Fruit fly (Drosophila melanogaster) whole organism, embryonic: ENCODE results near the gene bumpel.
A peak's percentile ranks its signal among the peaks of the same experiment; 100 is the strongest.

Experiments used
- B-H1 ChIP-seq: fragments of 200-800 bp; sonication (Bioruptor generic); IDR thresholded peaks from 3 replicates; pipeline ENCODE4 v1.3.6; 2022; ENCODE audit warnings: missing biosample characterization, missing genetic modification characterization
- CG11695 ChIP-seq: fragments of 200-800 bp; sonication (Bioruptor generic); IDR thresholded peaks from 3 replicates; pipeline ENCODE4 v1.3.6; 2022; ENCODE audit warnings: missing biosample characterization, missing genetic modification characterization
- CG12071 ChIP-seq: fragments of 200-800 bp; sonication (Bioruptor generic); optimal IDR thresholded peaks from 3 replicates; lab custom pipeline; 2018; ENCODE audit warnings: missing biosample characterization, mild to moderate bottlenecking, missing genetic modification characterization
- CG12155 ChIP-seq: fragments of 200-800 bp; sonication (Bioruptor generic); optimal IDR thresholded peaks from 3 replicates; lab custom pipeline; 2016; ENCODE audit warnings: missing biosample characterization, missing genetic modification characterization
- CG12769 ChIP-seq: fragments of 200-800 bp; sonication (Bioruptor generic); optimal IDR thresholded peaks from 2 replicates; lab custom pipeline; 2019; ENCODE audit warnings: missing biosample characterization, mild to moderate bottlenecking, missing genetic modification characterization, moderate library complexity
- CG12942 ChIP-seq: fragments of 200-800 bp; sonication (Bioruptor generic); optimal IDR thresholded peaks from 3 replicates; lab custom pipeline; 2016; ENCODE audit warnings: missing biosample characterization, missing genetic modification characterization
- CG15073 ChIP-seq: fragments of 200-800 bp; sonication (Bioruptor generic); optimal IDR thresholded peaks from 2 replicates; lab custom pipeline; 2016; ENCODE audit warnings: missing biosample characterization, missing genetic modification characterization
- CG1647 ChIP-seq: fragments of 200-800 bp; sonication (Bioruptor generic); optimal IDR thresholded peaks from 3 replicates; lab custom pipeline; 2016; ENCODE audit warnings: missing biosample characterization, missing genetic modification characterization
- CG32772 ChIP-seq: fragments of 200-800 bp; sonication (Bioruptor generic); IDR thresholded peaks from 2 replicates; pipeline ENCODE4 v1.3.6; 2022; ENCODE audit warnings: missing biosample characterization, missing genetic modification characterization
- CG42726 ChIP-seq: fragments of 200-800 bp; sonication (Bioruptor generic); IDR thresholded peaks from 2 replicates; pipeline ENCODE4 v1.3.6; 2022; ENCODE audit warnings: missing biosample characterization, missing genetic modification characterization; ENCODE audit not compliant: partially characterized antibody
- CG4617 ChIP-seq: fragments of 200-800 bp; sonication (Bioruptor generic); optimal IDR thresholded peaks from 3 replicates; lab custom pipeline; 2016; ENCODE audit warnings: missing biosample characterization, missing genetic modification characterization, borderline replicate concordance
- CG5180 ChIP-seq: fragments of 200-800 bp; sonication (Bioruptor generic); optimal IDR thresholded peaks from 3 replicates; lab custom pipeline; 2017; ENCODE audit warnings: missing biosample characterization, missing genetic modification characterization, mild to moderate bottlenecking, moderate library complexity, missing genetic modification reagents
- CG5245 ChIP-seq: fragments of 200-800 bp; sonication (Bioruptor generic); optimal IDR thresholded peaks from 3 replicates; lab custom pipeline; 2016; ENCODE audit warnings: missing biosample characterization, missing genetic modification characterization
- CG7786 ChIP-seq: fragments of 200-800 bp; sonication (Bioruptor generic); optimal IDR thresholded peaks from 2 replicates; lab custom pipeline; 2016; ENCODE audit warnings: missing biosample characterization, missing genetic modification characterization
- CG8359 ChIP-seq: fragments of 200-800 bp; sonication (Bioruptor generic); optimal IDR thresholded peaks from 2 replicates; lab custom pipeline; 2017; ENCODE audit warnings: missing biosample characterization, mild to moderate bottlenecking, missing genetic modification characterization, borderline replicate concordance
- CG9797 ChIP-seq: fragments of 200-800 bp; sonication (Bioruptor generic); optimal IDR thresholded peaks from 3 replicates; lab custom pipeline; 2018; ENCODE audit warnings: missing biosample characterization, mild to moderate bottlenecking, missing genetic modification characterization
- CHES-1-like ChIP-seq: fragments of 200-800 bp; sonication (Bioruptor generic); optimal IDR thresholded peaks from 2 replicates; lab custom pipeline; 2016; ENCODE audit warnings: missing biosample characterization, missing genetic modification characterization
- CrebB ChIP-seq: fragments of 200-800 bp; sonication (Bioruptor generic); optimal IDR thresholded peaks from 3 replicates; lab custom pipeline; 2018; ENCODE audit warnings: missing biosample characterization, mild to moderate bottlenecking, missing genetic modification characterization
- Deaf1 ChIP-seq: fragments of 200-800 bp; optimal IDR thresholded peaks from 3 replicates; lab custom pipeline; 2019; ENCODE audit warnings: missing biosample characterization, mild to moderate bottlenecking, missing genetic modification characterization, moderate library complexity
- Elba2 ChIP-seq: fragments of 200-800 bp; sonication (Bioruptor generic); optimal IDR thresholded peaks from 3 replicates; lab custom pipeline; 2016; ENCODE audit warnings: missing biosample characterization, missing genetic modification characterization
- HLH3B ChIP-seq: fragments of 200-800 bp; sonication (Bioruptor generic); IDR thresholded peaks from 2 replicates; pipeline ENCODE4 v1.3.6; 2022; ENCODE audit warnings: missing biosample characterization, missing genetic modification characterization
- HLH4C ChIP-seq: fragments of 200-800 bp; sonication (Bioruptor generic); IDR thresholded peaks from 3 replicates; pipeline ENCODE4 v1.3.6; 2022; ENCODE audit warnings: missing biosample characterization, missing genetic modification characterization; ENCODE audit not compliant: partially characterized antibody
- Hr39 ChIP-seq: fragments of >200 bp; optimal IDR thresholded peaks from 2 replicates; lab custom pipeline; 2017
- Mad ChIP-seq: fragments of 200-800 bp; sonication (Bioruptor generic); optimal IDR thresholded peaks from 2 replicates; lab custom pipeline; 2016; ENCODE audit warnings: missing biosample characterization, missing genetic modification characterization
- Optix ChIP-seq: fragments of 200-800 bp; sonication (Bioruptor generic); IDR thresholded peaks from 3 replicates; pipeline ENCODE4 v1.3.6; 2022; ENCODE audit warnings: missing biosample characterization, missing genetic modification characterization
- PHDP ChIP-seq: fragments of 200-800 bp; sonication (Bioruptor generic); optimal IDR thresholded peaks from 3 replicates; lab custom pipeline; 2018; ENCODE audit warnings: missing biosample characterization, mild to moderate bottlenecking, missing genetic modification characterization, moderate library complexity
- YL-1 ChIP-seq: fragments of 200-800 bp; sonication (Bioruptor generic); optimal IDR thresholded peaks from 3 replicates; lab custom pipeline; 2017; ENCODE audit warnings: missing biosample characterization, mild to moderate bottlenecking, missing genetic modification characterization
- chm ChIP-seq: fragments of 200-800 bp; sonication (Bioruptor generic); IDR thresholded peaks from 2 replicates; pipeline ENCODE4 v1.3.6; 2022; ENCODE audit warnings: missing biosample characterization, missing genetic modification characterization
- disco-r ChIP-seq: fragments of 200-800 bp; sonication (Bioruptor generic); optimal IDR thresholded peaks from 2 replicates; lab custom pipeline; 2016; ENCODE audit warnings: missing biosample characterization, missing genetic modification characterization
- dmrt11E ChIP-seq: fragments of 200-800 bp; sonication (Bioruptor generic); optimal IDR thresholded peaks from 3 replicates; lab custom pipeline; 2018; ENCODE audit warnings: missing biosample characterization, mild to moderate bottlenecking, missing genetic modification characterization, moderate library complexity
- gce ChIP-seq: fragments of 200-800 bp; sonication (Bioruptor generic); IDR thresholded peaks from 3 replicates; pipeline ENCODE4 v1.3.6; 2022; ENCODE audit warnings: missing biosample characterization, missing genetic modification characterization
- grn ChIP-seq: fragments of 200-800 bp; sonication (Bioruptor generic); optimal IDR thresholded peaks from 3 replicates; lab custom pipeline; 2017; ENCODE audit warnings: missing biosample characterization, missing genetic modification characterization
- hb ChIP-seq: fragments of 200-800 bp; sonication (Bioruptor generic); IDR thresholded peaks from 3 replicates; pipeline ENCODE4 v1.3.6; 2022; ENCODE audit warnings: missing biosample characterization, missing genetic modification characterization; ENCODE audit not compliant: partially characterized antibody
- insv ChIP-seq, 2 experiments: fragments of 200-800 bp; sonication (Bioruptor generic); optimal IDR thresholded peaks; 3 replicates each; lab custom pipeline; 2016 to 2018; ENCODE audit warnings: missing biosample characterization in 2 of 2, missing genetic modification characterization in 2 of 2
- jigr1 ChIP-seq: fragments of 200-800 bp; sonication (Bioruptor generic); IDR thresholded peaks from 3 replicates; pipeline ENCODE4 v1.3.6; 2022; ENCODE audit warnings: missing biosample characterization, missing genetic modification characterization
- jing ChIP-seq: fragments of 200-800 bp; sonication (Bioruptor generic); optimal IDR thresholded peaks from 2 replicates; lab custom pipeline; 2018; ENCODE audit warnings: missing biosample characterization, mild to moderate bottlenecking, missing genetic modification characterization
- jumu ChIP-seq: fragments of 200-800 bp; sonication (Bioruptor generic); optimal IDR thresholded peaks from 3 replicates; lab custom pipeline; 2016; ENCODE audit warnings: missing biosample characterization, missing genetic modification characterization
- ken ChIP-seq: fragments of 200-800 bp; sonication (Bioruptor generic); IDR thresholded peaks from 3 replicates; pipeline ENCODE4 v1.3.6; 2022; ENCODE audit warnings: missing biosample characterization, missing genetic modification characterization
- klu ChIP-seq: fragments of 200-800 bp; sonication (Bioruptor generic); IDR thresholded peaks from 2 replicates; pipeline ENCODE4 v1.3.6; 2022; ENCODE audit warnings: missing biosample characterization, missing genetic modification characterization
- lilli ChIP-seq: fragments of 200-800 bp; sonication (Bioruptor generic); optimal IDR thresholded peaks from 3 replicates; lab custom pipeline; 2016; ENCODE audit warnings: missing biosample characterization, missing genetic modification characterization
- nom ChIP-seq: fragments of 200-800 bp; sonication (Bioruptor generic); optimal IDR thresholded peaks from 2 replicates; lab custom pipeline; 2017; ENCODE audit warnings: missing biosample characterization, missing genetic modification characterization, mild to moderate bottlenecking, moderate library complexity, missing genetic modification reagents
- oc ChIP-seq: fragments of 200-800 bp; sonication (Bioruptor generic); optimal IDR thresholded peaks from 2 replicates; lab custom pipeline; 2018; ENCODE audit warnings: missing biosample characterization, mild to moderate bottlenecking, missing genetic modification characterization, moderate library complexity
- peb ChIP-seq: fragments of 200-800 bp; sonication (Bioruptor generic); IDR thresholded peaks from 2 replicates; pipeline ENCODE4 v1.3.6; 2022; ENCODE audit warnings: missing biosample characterization, missing genetic modification characterization
- run ChIP-seq: fragments of 200-800 bp; sonication (Bioruptor generic); optimal IDR thresholded peaks from 3 replicates; lab custom pipeline; 2018; ENCODE audit warnings: missing biosample characterization, mild to moderate bottlenecking, missing genetic modification characterization
- sens ChIP-seq: fragments of 200-800 bp; sonication (Bioruptor generic); peaks from one replicate; lab custom pipeline; 2016; ENCODE audit warnings: missing biosample characterization, missing genetic modification characterization
- slp2 ChIP-seq: fragments of 200-800 bp; sonication (Bioruptor generic); optimal IDR thresholded peaks from 2 replicates; lab custom pipeline; 2016; ENCODE audit warnings: missing biosample characterization, missing genetic modification characterization
- sqz ChIP-seq: fragments of 200-800 bp; sonication (Bioruptor generic); optimal IDR thresholded peaks from 3 replicates; lab custom pipeline; 2018; ENCODE audit warnings: missing biosample characterization, mild to moderate bottlenecking, missing genetic modification characterization
- ssp ChIP-seq: fragments of 200-800 bp; sonication (Bioruptor generic); IDR thresholded peaks from 2 replicates; pipeline ENCODE4 v1.3.6; 2022; ENCODE audit warnings: missing biosample characterization, missing genetic modification characterization
- unc-4 ChIP-seq: fragments of 200-800 bp; sonication (Bioruptor generic); IDR thresholded peaks from 2 replicates; pipeline ENCODE4 v1.3.6; 2022; ENCODE audit warnings: missing biosample characterization, missing genetic modification characterization; ENCODE audit not compliant: partially characterized antibody
- usp ChIP-seq: fragments of >200 bp; optimal IDR thresholded peaks from 2 replicates; lab custom pipeline; 2017; ENCODE audit warnings: missing biosample characterization, missing genetic modification characterization

bumpel gene

dm6 chr3R:11458022-11458850 is 39.8 kb upstream of the bumpel start (continued):
- TF ChIP-seq ssp (peak; percentile 66), Hr39 (lab: Kevin White, UChicago) (no peak), jumu (GFP tag; lab: Kevin White, UChicago) (peak; percentile 66), grn (GFP tag; lab: Kevin White, UChicago) (no peak), sens (peak; percentile 80), gce (GFP tag; lab: Robert Waterston, UW) (no peak; the same call in 2 of the 3 replicates), YL-1 (GFP tag; lab: Kevin White, UChicago) (no peak), unc-4 (GFP tag; lab: Robert Waterston, UW) (no peak), Deaf1 (tag; lab: Kevin White, UChicago) (peak; percentile 25), CG12071 (GFP tag; lab: Kevin White, UChicago) (peak; percentile 67), CG8359 (no peak), CG12942 (GFP tag; lab: Kevin White, UChicago) (peak; percentile 29), run (tag; lab: Kevin White, UChicago) (no peak), usp (GFP tag; lab: Kevin White, UChicago) (no peak), slp2 (GFP tag; lab: Kevin White, UChicago) (peak; percentile 17), CG12155 (GFP tag; lab: Kevin White, UChicago) (peak; percentile 59), chm (GFP tag; lab: Robert Waterston, UW) (peak; percentile 68), Mad (peak; percentile 40), CG5245 (GFP tag; lab: Kevin White, UChicago) (peak; percentile 56), oc (tag; lab: Kevin White, UChicago) (peak; percentile 10), peb (GFP tag; lab: Robert Waterston, UW) (peak; percentile 31; the same call in 1 of the 2 replicates), CG1647 (GFP tag; lab: Kevin White, UChicago) (peak; percentile 62), CrebB (tag; lab: Kevin White, UChicago) (no peak), dmrt11E (tag; lab: Kevin White, UChicago) (no peak), CHES-1-like (GFP tag; lab: Kevin White, UChicago) (peak; percentile 48), HLH3B (GFP tag; lab: Robert Waterston, UW) (peak; percentile 72), CG5180 (GFP tag; lab: Kevin White, UChicago) (peak; percentile 9), CG4617 (GFP tag; lab: Kevin White, UChicago) (no peak), ken (peak; percentile 43; the same call in 1 of the 3 replicates), HLH4C (GFP tag; lab: Robert Waterston, UW) (no peak), sqz (no peak), CG15073 (GFP tag; lab: Kevin White, UChicago) (no peak), Elba2 (GFP tag; lab: Kevin White, UChicago) (no peak), jigr1 (GFP tag; lab: Robert Waterston, UW) (no peak), Optix (GFP tag; lab: Robert Waterston, UW) (peak; percentile 68; the same call in 2 of the 3 replicates), B-H1 (peak; percentile 59; the same call in 2 of the 3 replicates), CG32772 (GFP tag; lab: Robert Waterston, UW) (peak; percentile 81), insv (GFP tag; optimal IDR thresholded peaks at IDR 0.05; lab: Kevin White, UChicago) (no peak), lilli (GFP tag; lab: Kevin White, UChicago) (peak; percentile 62), hb (GFP tag; lab: Robert Waterston, UW) (no peak), CG42726 (GFP tag; lab: Robert Waterston, UW) (no peak), CG11695 (GFP tag; lab: Robert Waterston, UW) (peak; percentile 73), CG7786 (GFP tag; lab: Kevin White, UChicago) (peak; percentile 67), klu (peak; percentile 72), CG12769 (peak; percentile 92), PHDP (tag; lab: Kevin White, UChicago) (peak; percentile 67), CG9797 (GFP tag; lab: Kevin White, UChicago) (no peak), jing (GFP tag; lab: Kevin White, UChicago) (peak; percentile 18), nom (GFP tag; lab: Kevin White, UChicago) (no peak), disco-r (peak; percentile 0)
